Worm (Caenorhabditis elegans): ENCODE measurements around the gene W02F12.2.

DNA sequence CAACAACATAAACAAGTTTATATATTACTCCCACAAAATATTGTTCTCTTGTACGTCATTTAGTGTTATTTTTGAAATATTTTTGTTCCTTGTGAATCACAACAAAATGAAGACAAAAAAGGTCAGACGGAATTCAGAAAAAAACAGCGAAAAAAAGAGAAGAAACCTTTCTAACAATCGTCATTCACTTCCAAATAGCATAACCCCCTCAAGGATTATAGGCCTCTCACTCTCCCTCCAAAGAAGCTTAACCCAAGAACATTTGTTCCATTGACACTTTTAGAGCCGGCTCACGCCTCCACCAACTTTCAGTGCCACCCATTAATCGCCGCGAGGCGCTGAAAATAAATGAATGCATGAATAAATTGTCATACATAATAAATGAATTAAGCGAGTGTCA is 37.9 kb downstream of the W02F12.2 start:
- TF ChIP-seq hlh-17 (GFP tag; optimal IDR thresholded peaks at IDR 0.05; ENCODE audit: borderline replicate concordance), result no peak
- TF ChIP-seq nhr-20 (tag; optimal IDR thresholded peaks at IDR 0.05), result no peak
- no peak for TF ChIP-seq efl-3 (GFP tag; optimal IDR thresholded peaks at IDR 0.05)
- no peak for TF ChIP-seq efl-1 (optimal IDR thresholded peaks at IDR 0.05)
- no peak for TF ChIP-seq efl-1 (GFP tag; optimal IDR thresholded peaks at IDR 0.05 in 1 of 2)
- no peak for TF ChIP-seq elt-2 (tag; optimal IDR thresholded peaks at IDR 0.05)
- no peak for TF ChIP-seq sox-4 (tag; optimal IDR thresholded peaks at IDR 0.05)

Data from whole organism, L1 larva.